Worm (Caenorhabditis elegans): ENCODE results near the gene aldo-1.

- TF ChIP-seq elt-2 (tag; optimal IDR thresholded peaks at IDR 0.05) (no peak), sea-2 (GFP tag; optimal IDR thresholded peaks at IDR 0.05) (no peak), fos-1 (tag; optimal IDR thresholded peaks at IDR 0.05) (no peak), elt-3 (tag; optimal IDR thresholded peaks at IDR 0.05) (no peak), ceh-9 (tag; optimal IDR thresholded peaks at IDR 0.05) (no peak), aly-2 (tag; optimal IDR thresholded peaks at IDR 0.05) (no peak), lin-39 (tag; optimal IDR thresholded peaks at IDR 0.05) (no peak), ztf-4 (tag; optimal IDR thresholded peaks at IDR 0.05) (no peak), mdl-1 (tag; optimal IDR thresholded peaks at IDR 0.05) (no peak), nhr-25 (tag; optimal IDR thresholded peaks at IDR 0.05) (no peak), fkh-10 (GFP tag; optimal IDR thresholded peaks at IDR 0.05) (no peak), ama-1 (optimal IDR thresholded peaks at IDR 0.05) (no peak), unc-62 (GFP tag; optimal IDR thresholded peaks at IDR 0.05) (no peak)
Measured at ce11 chrIII:13561233-13561632, 3.5 kb downstream of the aldo-1 start.

All from whole organism, L3 larva.